Fruit fly (Drosophila melanogaster): ENCODE results near the gene a10.

Gene a10

dm6 chr3L:17023641-17024040 lies at the start of gene a10:
TSS of gene a10 (minus strand) at chr3L:17023741.
- TF ChIP-seq Sp1 (GFP tag; optimal IDR thresholded peaks at IDR 0.05), result no peak
- TF ChIP-seq foxo (GFP tag; optimal IDR thresholded peaks at IDR 0.05), result no peak
- no peak for TF ChIP-seq dsf (GFP tag; optimal IDR thresholded peaks at IDR 0.05; ENCODE audit: borderline replicate concordance)
- no peak for TF ChIP-seq Dif (GFP tag; optimal IDR thresholded peaks at IDR 0.05; ENCODE audit: partially characterized antibody)
- TF ChIP-seq ey (GFP tag; optimal IDR thresholded peaks at IDR 0.05), result no peak

dm6 chr3L:17055467-17055877 lies 31.9 kb upstream of the a10 start, which contains the start of gene CG7724:
TSS of gene CG7724 (plus strand) at chr3L:17055613.
- TF ChIP-seq pan (optimal IDR thresholded peaks at IDR 0.05) (no peak), foxo (GFP tag; optimal IDR thresholded peaks at IDR 0.05) (no peak), sv (GFP tag; optimal IDR thresholded peaks at IDR 0.05) (no peak), sage (GFP tag; optimal IDR thresholded peaks at IDR 0.05) (no peak), Jra (GFP tag; optimal IDR thresholded peaks at IDR 0.05) (no peak), CG9705 (GFP tag; optimal IDR thresholded peaks at IDR 0.05) (no peak), Mio (GFP tag; optimal IDR thresholded peaks at IDR 0.05) (no peak), ey (GFP tag; optimal IDR thresholded peaks at IDR 0.05) (no peak), psq (GFP tag; optimal IDR thresholded peaks at IDR 0.05) (no peak), CG32264 (GFP tag; optimal IDR thresholded peaks at IDR 0.05) (no peak), Myc (optimal IDR thresholded peaks at IDR 0.05) (no peak), dsf (GFP tag; optimal IDR thresholded peaks at IDR 0.05; ENCODE audit: borderline replicate concordance) (no peak), Dfd (GFP tag; optimal IDR thresholded peaks at IDR 0.05) (no peak), fru (GFP tag; optimal IDR thresholded peaks at IDR 0.05) (no peak)

dm6 chr3L:17053932-17054331 lies 30.4 kb upstream of the a10 start:
- TF ChIP-seq psq (GFP tag; optimal IDR thresholded peaks at IDR 0.05) (no peak), CrebA (GFP tag; optimal IDR thresholded peaks at IDR 0.05; ENCODE audit: borderline replicate concordance) (no peak), Abd-B (GFP tag; optimal IDR thresholded peaks at IDR 0.05) (no peak), rgr (GFP tag; optimal IDR thresholded peaks at IDR 0.05) (no peak), dsf (GFP tag; optimal IDR thresholded peaks at IDR 0.05; ENCODE audit: borderline replicate concordance) (no peak), Hr78 (GFP tag; optimal IDR thresholded peaks at IDR 0.05) (no peak), dl (GFP tag; optimal IDR thresholded peaks at IDR 0.05; ENCODE audit: insufficient read depth in 1 of 2, partially characterized antibody in 2 of 2) (no peak), Vsx2 (GFP tag; optimal IDR thresholded peaks at IDR 0.05; ENCODE audit: partially characterized antibody) (no peak), sage (GFP tag; optimal IDR thresholded peaks at IDR 0.05) (no peak), sv (GFP tag; optimal IDR thresholded peaks at IDR 0.05) (no peak), woc (GFP tag; optimal IDR thresholded peaks at IDR 0.05) (no peak), dmrt93B (GFP tag; optimal IDR thresholded peaks at IDR 0.05) (no peak), h (GFP tag; optimal IDR thresholded peaks at IDR 0.05) (no peak), tai (GFP tag; optimal IDR thresholded peaks at IDR 0.05) (no peak), Rel (GFP tag; optimal IDR thresholded peaks at IDR 0.05) (no peak), Rel (tag; optimal IDR thresholded peaks at IDR 0.05) (no peak), CG9705 (GFP tag; optimal IDR thresholded peaks at IDR 0.05) (no peak), Dif (GFP tag; optimal IDR thresholded peaks at IDR 0.05; ENCODE audit: partially characterized antibody) (no peak)

- TF ChIP-seq Myc (optimal IDR thresholded peaks at IDR 0.05) (no peak), sage (GFP tag; optimal IDR thresholded peaks at IDR 0.05) (no peak), Mio (GFP tag; optimal IDR thresholded peaks at IDR 0.05) (no peak)
Observed at dm6 chr3L:17052388-17052905, 28.9 kb upstream of the a10 start.

- no peak for TF ChIP-seq Abd-B (GFP tag; optimal IDR thresholded peaks at IDR 0.05)
- TF ChIP-seq Dfd (GFP tag; optimal IDR thresholded peaks at IDR 0.05), result no peak
- no peak for TF ChIP-seq HLH106 (tag; optimal IDR thresholded peaks at IDR 0.05)
- TF ChIP-seq CG9705 (GFP tag; optimal IDR thresholded peaks at IDR 0.05), result no peak
- no peak for TF ChIP-seq CrebA (GFP tag; optimal IDR thresholded peaks at IDR 0.05; ENCODE audit: borderline replicate concordance)
- TF ChIP-seq N (GFP tag; optimal IDR thresholded peaks at IDR 0.05), result no peak
- no peak for TF ChIP-seq jim (GFP tag; optimal IDR thresholded peaks at IDR 0.05)
- TF ChIP-seq psq (GFP tag; optimal IDR thresholded peaks at IDR 0.05), result no peak
- TF ChIP-seq Jra (GFP tag; optimal IDR thresholded peaks at IDR 0.05), result no peak
- no peak for TF ChIP-seq foxo (GFP tag; optimal IDR thresholded peaks at IDR 0.05)
- TF ChIP-seq Rel (GFP tag; optimal IDR thresholded peaks at IDR 0.05), result no peak
- no peak for TF ChIP-seq Rel (tag; optimal IDR thresholded peaks at IDR 0.05)
- TF ChIP-seq lola (GFP tag; optimal IDR thresholded peaks at IDR 0.05), result no peak
- TF ChIP-seq h (GFP tag; optimal IDR thresholded peaks at IDR 0.05), result no peak
- TF ChIP-seq Mio (GFP tag; optimal IDR thresholded peaks at IDR 0.05), result no peak
- no peak for TF ChIP-seq br (GFP tag; optimal IDR thresholded peaks at IDR 0.05)
- TF ChIP-seq CG32264 (GFP tag; optimal IDR thresholded peaks at IDR 0.05), result no peak
Observed at dm6 chr3L:17051472-17051871, 27.9 kb upstream of the a10 start.

Measured in whole organism, wandering third instar larva.